Worm (Caenorhabditis elegans): Measurements from ENCODE around the gene srg-39.

- TF ChIP-seq mls-2 (tag; optimal IDR thresholded peaks at IDR 0.05) (no peak), elt-1 (tag; optimal IDR thresholded peaks at IDR 0.05; ENCODE audit: borderline replicate concordance, insufficient read depth) (no peak), zip-8 (tag; optimal IDR thresholded peaks at IDR 0.05) (no peak), tbx-8 (GFP tag; optimal IDR thresholded peaks at IDR 0.05) (no peak), ceh-43 (GFP tag; optimal IDR thresholded peaks at IDR 0.05) (no peak), unc-62 (GFP tag; optimal IDR thresholded peaks at IDR 0.05) (no peak), nhr-12 (tag; optimal IDR thresholded peaks at IDR 0.05) (no peak)
Observed at ce11 chrV:11118179-11118725, 34.0 kb downstream of the srg-39 start.
